Fruit fly (Drosophila melanogaster): Measurements from ENCODE around the gene CG8997.

The CG8997 gene

dm6 chr2L:13878801-13879200 is 33.7 kb upstream of the CG8997 start (continued):
- TF ChIP-seq Usf (GFP tag; optimal IDR thresholded peaks at IDR 0.05): no peak
- TF ChIP-seq CG34224 (GFP tag; IDR thresholded peaks at IDR 0.05; ENCODE audit: partially characterized antibody): peak; percentile 19; the same call in 1 of the 3 replicates
- peak; percentile 21 for TF ChIP-seq Side (GFP tag; optimal IDR thresholded peaks at IDR 0.05)
- peak; percentile 29; the same call in 1 of the 2 replicates for TF ChIP-seq onecut (GFP tag; IDR thresholded peaks at IDR 0.05)
- no peak for TF ChIP-seq Dref (GFP tag; IDR thresholded peaks at IDR 0.05)
- TF ChIP-seq Eip74EF (GFP tag; optimal IDR thresholded peaks at IDR 0.05): no peak
- peak; percentile 16 for TF ChIP-seq HLH54F (GFP tag; optimal IDR thresholded peaks at IDR 0.05)
- TF ChIP-seq CG4360 (GFP tag; IDR thresholded peaks at IDR 0.05): 0 out of 2 replicates have a peak, but pooled peaks have one; percentile 27
- no peak for TF ChIP-seq dm (GFP tag; optimal IDR thresholded peaks at IDR 0.05)
- peak; percentile 50 for TF ChIP-seq CG4707 (GFP tag; optimal IDR thresholded peaks at IDR 0.05)
- TF ChIP-seq CG7271 (tag; optimal IDR thresholded peaks at IDR 0.05): no peak
- TF ChIP-seq ERR (GFP tag; optimal IDR thresholded peaks at IDR 0.05): no peak
- TF ChIP-seq wor (GFP tag; IDR thresholded peaks at IDR 0.05): no peak
- TF ChIP-seq CoRest (tag; optimal IDR thresholded peaks at IDR 0.05): no peak
- no peak for TF ChIP-seq CHES-1-like (GFP tag; optimal IDR thresholded peaks at IDR 0.05)
- no peak for TF ChIP-seq az2 (GFP tag; optimal IDR thresholded peaks at IDR 0.05)
- peak; percentile 50 for TF ChIP-seq CG6813 (GFP tag; optimal IDR thresholded peaks at IDR 0.05)
- peak; percentile 50; the same call in 1 of the 2 replicates for TF ChIP-seq CG14441 (GFP tag; IDR thresholded peaks at IDR 0.05)
- TF ChIP-seq Ets97D (GFP tag; optimal IDR thresholded peaks at IDR 0.05): no peak
- TF ChIP-seq HLH4C (GFP tag; IDR thresholded peaks at IDR 0.05; ENCODE audit: partially characterized antibody): no peak
- TF ChIP-seq Ssrp (tag; optimal IDR thresholded peaks at IDR 0.05): no peak
- peak; percentile 38; the same call in 1 of the 2 replicates for TF ChIP-seq Nf-YA (GFP tag; IDR thresholded peaks at IDR 0.05)
- no peak for TF ChIP-seq CG14710 (tag; optimal IDR thresholded peaks at IDR 0.05)
- peak; percentile 24 for TF ChIP-seq CG33213 (GFP tag; optimal IDR thresholded peaks at IDR 0.05)
- peak; percentile 3 for TF ChIP-seq CG15479 (GFP tag; optimal IDR thresholded peaks at IDR 0.05)
- no peak for TF ChIP-seq CG17912 (GFP tag; optimal IDR thresholded peaks at IDR 0.05)
- no peak for TF ChIP-seq CG7556 (GFP tag; optimal IDR thresholded peaks at IDR 0.05)
- TF ChIP-seq CG14667 (GFP tag; IDR thresholded peaks at IDR 0.05): no peak
- no peak for TF ChIP-seq CG11247 (GFP tag; IDR thresholded peaks at IDR 0.05)
- TF ChIP-seq CG31441 (GFP tag; IDR thresholded peaks at IDR 0.05): no peak
- TF ChIP-seq gt (GFP tag; IDR thresholded peaks at IDR 0.05): no peak
- TF ChIP-seq CG6689 (GFP tag; IDR thresholded peaks at IDR 0.05): no peak
- TF ChIP-seq CG32532 (GFP tag; IDR thresholded peaks at IDR 0.05): 0 out of 2 replicates have a peak, but pooled peaks have one; percentile 18
- TF ChIP-seq pros (GFP tag; optimal IDR thresholded peaks at IDR 0.05): no peak
- TF ChIP-seq br (optimal IDR thresholded peaks at IDR 0.05): no peak
- no peak for TF ChIP-seq Oaz (GFP tag; IDR thresholded peaks at IDR 0.05)
- no peak for TF ChIP-seq CG11085 (GFP tag; IDR thresholded peaks at IDR 0.05)
- TF ChIP-seq amos (GFP tag; IDR thresholded peaks at IDR 0.05; ENCODE audit: partially characterized antibody): peak; percentile 66; the same call in 1 of the 2 replicates
- peak; percentile 74 for TF ChIP-seq gro (GFP tag; optimal IDR thresholded peaks at IDR 0.05)
- no peak for TF ChIP-seq Fer2 (tag; optimal IDR thresholded peaks at IDR 0.05)
- TF ChIP-seq CG1832 (GFP tag; optimal IDR thresholded peaks at IDR 0.05): no peak
- no peak; the same call in 2 of the 3 replicates for TF ChIP-seq Dbx (GFP tag; IDR thresholded peaks at IDR 0.05)
- TF ChIP-seq otp (GFP tag; IDR thresholded peaks at IDR 0.05): peak; percentile 41; the same call in 1 of the 3 replicates
- TF ChIP-seq Hsf (GFP tag; optimal IDR thresholded peaks at IDR 0.05): no peak
- TF ChIP-seq CG1647 (GFP tag; optimal IDR thresholded peaks at IDR 0.05): no peak
- no peak for TF ChIP-seq CG9876 (GFP tag; optimal IDR thresholded peaks at IDR 0.05)
- TF ChIP-seq CG43689 (GFP tag; IDR thresholded peaks at IDR 0.05): no peak
- TF ChIP-seq inv (GFP tag; IDR thresholded peaks at IDR 0.05; ENCODE audit: partially characterized antibody): no peak
- no peak for TF ChIP-seq CG10274 (GFP tag; optimal IDR thresholded peaks at IDR 0.05)
- TF ChIP-seq CG6854 (GFP tag; optimal IDR thresholded peaks at IDR 0.05): no peak
- peak; percentile 25 for TF ChIP-seq B-H2 (GFP tag; optimal IDR thresholded peaks at IDR 0.05)
